Fruit fly (Drosophila melanogaster): ENCODE measurements around the gene Cph.

Gene Cph

dm6 chrX:7241985-7242627, 104.6 kb downstream of the Cph start (continued):
- TF ChIP-seq ab (GFP tag; optimal IDR thresholded peaks at IDR 0.05) = no peak
- peak; percentile 86 for TF ChIP-seq CG12071 (GFP tag; optimal IDR thresholded peaks at IDR 0.05)
- TF ChIP-seq odd (GFP tag; optimal IDR thresholded peaks at IDR 0.05) = peak; percentile 80
- peak; percentile 72 for TF ChIP-seq gcm (GFP tag; optimal IDR thresholded peaks at IDR 0.05)
- no peak for TF ChIP-seq prd (optimal IDR thresholded peaks at IDR 0.05)
- TF ChIP-seq prd (GFP tag; IDR thresholded peaks at IDR 0.05) = peak; percentile 54; the same call in 2 of the 3 replicates
- TF ChIP-seq MTF-1 (GFP tag; optimal IDR thresholded peaks at IDR 0.05; ENCODE audit: borderline replicate concordance) = peak; percentile 95
- 0 out of 2 replicates have a peak, but pooled peaks have one; percentile 14 for TF ChIP-seq peb (GFP tag; IDR thresholded peaks at IDR 0.05)
- TF ChIP-seq Sin3A (optimal IDR thresholded peaks at IDR 0.05) = no peak
- TF ChIP-seq CG14050 (GFP tag; IDR thresholded peaks at IDR 0.05) = peak; percentile 76
- TF ChIP-seq CG12299 (tag; optimal IDR thresholded peaks at IDR 0.05) = peak; percentile 40
- peak; percentile 61 for TF ChIP-seq CG6854 (GFP tag; optimal IDR thresholded peaks at IDR 0.05)
- TF ChIP-seq nau (GFP tag; optimal IDR thresholded peaks at IDR 0.05) = peak; percentile 71
- no peak for TF ChIP-seq vfl (GFP tag; optimal IDR thresholded peaks at IDR 0.05)
- TF ChIP-seq dmrt11E (tag; optimal IDR thresholded peaks at IDR 0.05) = peak; percentile 77
- no peak for TF ChIP-seq CG11093 (GFP tag; IDR thresholded peaks at IDR 0.05)
- TF ChIP-seq Scr (GFP tag; IDR thresholded peaks at IDR 0.05; ENCODE audit: partially characterized antibody) = no peak
- peak; percentile 75 for TF ChIP-seq Usf (GFP tag; optimal IDR thresholded peaks at IDR 0.05)
- TF ChIP-seq sisA (GFP tag; IDR thresholded peaks at IDR 0.05) = peak; percentile 35; the same call in 1 of the 2 replicates
- peak; percentile 4 for TF ChIP-seq CG1792 (GFP tag; optimal IDR thresholded peaks at IDR 0.05)
- TF ChIP-seq caup (GFP tag; optimal IDR thresholded peaks at IDR 0.05; ENCODE audit: severe bottlenecking) = peak; percentile 90
- TF ChIP-seq CG33213 (GFP tag; optimal IDR thresholded peaks at IDR 0.05) = peak; percentile 86
- TF ChIP-seq btn (GFP tag; optimal IDR thresholded peaks at IDR 0.05) = peak; percentile 69
- peak; percentile 88 for TF ChIP-seq HHEX (GFP tag; optimal IDR thresholded peaks at IDR 0.05)
- TF ChIP-seq HLH4C (GFP tag; IDR thresholded peaks at IDR 0.05; ENCODE audit: partially characterized antibody) = no peak
- TF ChIP-seq CG10959 (GFP tag; IDR thresholded peaks at IDR 0.05) = peak; percentile 70
- peak; percentile 68 for TF ChIP-seq CG12391 (tag; optimal IDR thresholded peaks at IDR 0.05)
- no peak for TF ChIP-seq usp (GFP tag; optimal IDR thresholded peaks at IDR 0.05)
- peak; percentile 83 for TF ChIP-seq PHDP (tag; optimal IDR thresholded peaks at IDR 0.05)
- peak; percentile 85 for TF ChIP-seq CG10431 (GFP tag; optimal IDR thresholded peaks at IDR 0.05)
- peak; percentile 56 for TF ChIP-seq HLH54F (GFP tag; optimal IDR thresholded peaks at IDR 0.05)
- peak; percentile 77 for TF ChIP-seq CoRest (tag; optimal IDR thresholded peaks at IDR 0.05)
- no peak for TF ChIP-seq mld (GFP tag; IDR thresholded peaks at IDR 0.05; ENCODE audit: partially characterized antibody)
- TF ChIP-seq twi (tag; optimal IDR thresholded peaks at IDR 0.05) = peak; percentile 73
- no peak for TF ChIP-seq Lpt (GFP tag; optimal IDR thresholded peaks at IDR 0.05)
- TF ChIP-seq NC2β (GFP tag; optimal IDR thresholded peaks at IDR 0.05) = peak; percentile 84
- no peak for TF ChIP-seq amos (GFP tag; IDR thresholded peaks at IDR 0.05; ENCODE audit: partially characterized antibody)
- TF ChIP-seq zfh1 (GFP tag; IDR thresholded peaks at IDR 0.05) = peak; percentile 90
- peak; percentile 75 for TF ChIP-seq dm (GFP tag; optimal IDR thresholded peaks at IDR 0.05)
- TF ChIP-seq CG34376 (GFP tag; optimal IDR thresholded peaks at IDR 0.05) = peak; percentile 60
- TF ChIP-seq ato (GFP tag; IDR thresholded peaks at IDR 0.05; ENCODE audit: partially characterized antibody) = no peak
- peak; percentile 43 for TF ChIP-seq eyg (GFP tag; optimal IDR thresholded peaks at IDR 0.05)
- peak; percentile 78 for TF ChIP-seq mirr (GFP tag; optimal IDR thresholded peaks at IDR 0.05)
- TF ChIP-seq CG8290 (GFP tag; optimal IDR thresholded peaks at IDR 0.05) = peak; percentile 72
- peak; percentile 72 to 84 for TF ChIP-seq CG8290 (tag; optimal IDR thresholded peaks at IDR 0.05)
- no peak for TF ChIP-seq ERR (GFP tag; optimal IDR thresholded peaks at IDR 0.05)
- TF ChIP-seq sr (GFP tag; IDR thresholded peaks at IDR 0.05) = peak; percentile 65; the same call in 2 of the 3 replicates
- TF ChIP-seq toy (GFP tag; IDR thresholded peaks at IDR 0.05) = no peak; the same call in 1 of the 2 replicates
- peak; percentile 75 for TF ChIP-seq CG6254 (GFP tag; optimal IDR thresholded peaks at IDR 0.05)
- TF ChIP-seq sima (GFP tag; optimal IDR thresholded peaks at IDR 0.05) = peak; percentile 52
